Fruit fly (Drosophila melanogaster): ENCODE results near the gene CG10801.

CG10801 gene

DNA sequence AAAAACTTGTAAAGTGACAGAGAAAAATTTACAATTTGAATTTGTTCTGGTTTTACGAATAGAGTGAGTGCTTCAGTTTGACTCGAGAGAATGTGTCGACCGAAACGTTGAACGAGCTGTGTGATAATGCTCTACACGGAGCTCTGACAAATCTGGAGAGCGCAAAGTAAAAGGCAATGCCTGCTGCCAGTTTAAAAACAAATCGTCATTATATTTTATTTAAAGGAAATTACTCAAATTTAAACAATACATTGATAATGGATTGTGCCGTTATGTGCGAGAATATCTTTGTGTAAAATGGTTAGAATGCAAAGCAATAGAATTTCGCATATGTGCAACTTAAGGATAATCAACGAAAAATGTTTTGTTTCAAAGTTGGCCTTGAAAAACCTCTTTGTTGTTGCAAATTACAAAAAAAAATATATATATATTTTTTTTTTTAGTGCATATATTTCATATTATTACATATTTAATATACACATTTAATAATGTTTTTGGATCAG lies at the start of gene CG10801, which contains the start of gene CG16782:
Gene CG10801, plus strand, starts transcription at position 453 of the 503 bp plus-strand sequence.
Gene CG16782, minus strand, starts transcription at position 101 of the 503 bp plus-strand sequence.
- TF ChIP-seq ss (GFP tag; optimal IDR thresholded peaks at IDR 0.05): no peak
- no peak for TF ChIP-seq CG16779 (tag; optimal IDR thresholded peaks at IDR 0.05)
- TF ChIP-seq Gug (GFP tag; IDR thresholded peaks at IDR 0.05): no peak
- no peak for TF ChIP-seq CG6808 (GFP tag; optimal IDR thresholded peaks at IDR 0.05)
- no peak for TF ChIP-seq fd85E (GFP tag; optimal IDR thresholded peaks at IDR 0.05)

DNA sequence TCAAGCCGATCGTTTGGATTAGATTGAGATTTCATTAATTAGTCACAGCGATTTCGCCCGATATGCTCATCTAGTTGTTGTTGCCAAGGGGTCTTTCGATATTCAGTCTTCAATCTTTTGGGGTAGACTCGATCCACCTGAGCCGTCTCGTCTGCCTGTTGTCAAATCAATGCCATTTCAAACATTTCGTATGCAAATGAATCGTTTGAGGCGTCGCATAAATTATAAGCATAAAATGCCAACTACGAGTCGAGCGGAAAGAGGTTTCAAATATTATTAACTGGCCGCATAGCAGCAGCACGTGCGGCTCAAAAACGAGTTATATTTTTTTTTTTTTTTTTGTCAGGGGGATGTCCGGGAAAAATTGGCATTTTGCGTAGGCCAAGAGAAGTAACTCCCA lies 49.0 kb upstream of the CG10801 start:
- TF ChIP-seq acj6 (GFP tag; optimal IDR thresholded peaks at IDR 0.05): no peak
- TF ChIP-seq Hr38 (GFP tag; optimal IDR thresholded peaks at IDR 0.05): no peak
- no peak for TF ChIP-seq CG15336 (GFP tag; IDR thresholded peaks at IDR 0.05)
- TF ChIP-seq ss (GFP tag; optimal IDR thresholded peaks at IDR 0.05): no peak
- no peak for TF ChIP-seq CG11762 (GFP tag; optimal IDR thresholded peaks at IDR 0.05; ENCODE audit: insufficient read depth)
- no peak for TF ChIP-seq Blimp-1 (GFP tag; optimal IDR thresholded peaks at IDR 0.05)
- TF ChIP-seq CG3919 (GFP tag; optimal IDR thresholded peaks at IDR 0.05): no peak
- no peak for TF ChIP-seq CG8319 (GFP tag; optimal IDR thresholded peaks at IDR 0.05)
- TF ChIP-seq esn (GFP tag; optimal IDR thresholded peaks at IDR 0.05): no peak
- no peak for TF ChIP-seq Ets21C (GFP tag; optimal IDR thresholded peaks at IDR 0.05)

DNA sequence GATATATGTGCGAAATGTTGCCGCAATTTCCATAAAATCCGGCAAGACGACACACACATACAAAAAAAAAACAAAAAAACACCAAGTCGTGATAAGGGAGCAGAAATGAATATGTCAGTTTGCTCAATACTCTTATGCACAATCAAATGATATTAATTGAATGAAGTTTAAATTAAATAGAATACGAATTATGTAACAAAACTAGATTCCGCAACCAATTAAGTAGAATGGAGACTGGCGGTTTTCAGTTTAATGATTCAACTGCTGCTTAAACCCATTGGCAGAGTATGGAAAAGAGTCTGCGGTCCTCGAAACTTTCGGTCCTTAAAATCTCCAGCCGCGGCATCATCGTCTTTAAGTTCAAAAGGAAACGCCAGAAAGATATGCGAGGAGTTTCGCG lies 48.6 kb upstream of the CG10801 start:
- TF ChIP-seq CG32006 (GFP tag; optimal IDR thresholded peaks at IDR 0.05) (no peak), vri (GFP tag; optimal IDR thresholded peaks at IDR 0.05) (peak; percentile 79), Hr38 (GFP tag; optimal IDR thresholded peaks at IDR 0.05) (no peak), CG11902 (GFP tag; optimal IDR thresholded peaks at IDR 0.05) (peak; percentile 75), Eip75B (GFP tag; optimal IDR thresholded peaks at IDR 0.05) (peak; percentile 68), CG3919 (GFP tag; optimal IDR thresholded peaks at IDR 0.05) (peak; percentile 75), CG6792 (GFP tag; optimal IDR thresholded peaks at IDR 0.05) (peak; percentile 84), eg (GFP tag; IDR thresholded peaks at IDR 0.05) (no peak), CG10669 (GFP tag; optimal IDR thresholded peaks at IDR 0.05) (peak; percentile 55), Sox15 (GFP tag; optimal IDR thresholded peaks at IDR 0.05) (peak; percentile 63), salr (GFP tag; optimal IDR thresholded peaks at IDR 0.05) (no peak), Sox102F (GFP tag; optimal IDR thresholded peaks at IDR 0.05) (peak; percentile 89), pdm3 (GFP tag; optimal IDR thresholded peaks at IDR 0.05) (peak; percentile 80), topi (GFP tag; optimal IDR thresholded peaks at IDR 0.05) (peak; percentile 85), Hr4 (GFP tag; optimal IDR thresholded peaks at IDR 0.05) (no peak), achi (GFP tag; optimal IDR thresholded peaks at IDR 0.05) (peak; percentile 57), CG8319 (GFP tag; optimal IDR thresholded peaks at IDR 0.05) (peak; percentile 70), CG7368 (GFP tag; optimal IDR thresholded peaks at IDR 0.05) (peak; percentile 65), CG1621 (tag; optimal IDR thresholded peaks at IDR 0.05) (peak; percentile 32), net (GFP tag; optimal IDR thresholded peaks at IDR 0.05) (peak; percentile 48), cyc (GFP tag; optimal IDR thresholded peaks at IDR 0.05) (peak; percentile 85), CG15336 (GFP tag; IDR thresholded peaks at IDR 0.05) (no peak), ss (GFP tag; optimal IDR thresholded peaks at IDR 0.05) (peak in 1 of 2 experiments; percentile 8), Blimp-1 (GFP tag; optimal IDR thresholded peaks at IDR 0.05) (peak; percentile 39), svp (GFP tag) (peak; percentile 94), spab (GFP tag; optimal IDR thresholded peaks at IDR 0.05) (peak; percentile 4), CG6276 (GFP tag; optimal IDR thresholded peaks at IDR 0.05) (no peak), Ets96B (tag; optimal IDR thresholded peaks at IDR 0.05) (peak; percentile 56), CG8119 (GFP tag; IDR thresholded peaks at IDR 0.05) (no peak), CG3032 (tag; optimal IDR thresholded peaks at IDR 0.05) (peak; percentile 33), CG6808 (GFP tag; optimal IDR thresholded peaks at IDR 0.05) (no peak), fkh (GFP tag; optimal IDR thresholded peaks at IDR 0.05) (no peak), Eip93F (GFP tag; optimal IDR thresholded peaks at IDR 0.05) (peak; percentile 37), CG31627 (GFP tag; optimal IDR thresholded peaks at IDR 0.05) (peak; percentile 85), OdsH (GFP tag; optimal IDR thresholded peaks at IDR 0.05) (peak; percentile 68), fd59A (GFP tag; optimal IDR thresholded peaks at IDR 0.05) (peak; percentile 34), Ets21C (GFP tag; optimal IDR thresholded peaks at IDR 0.05) (peak; percentile 70), esn (GFP tag; optimal IDR thresholded peaks at IDR 0.05) (peak; percentile 85), CG16779 (tag; optimal IDR thresholded peaks at IDR 0.05) (peak; percentile 20), acj6 (GFP tag; optimal IDR thresholded peaks at IDR 0.05) (peak; percentile 66), CG34406 (GFP tag; optimal IDR thresholded peaks at IDR 0.05) (peak; percentile 81), CG9139 (GFP tag; optimal IDR thresholded peaks at IDR 0.05) (peak; percentile 17)
